Fruit fly (Drosophila melanogaster): ENCODE measurements around the gene CG11656.

DNA sequence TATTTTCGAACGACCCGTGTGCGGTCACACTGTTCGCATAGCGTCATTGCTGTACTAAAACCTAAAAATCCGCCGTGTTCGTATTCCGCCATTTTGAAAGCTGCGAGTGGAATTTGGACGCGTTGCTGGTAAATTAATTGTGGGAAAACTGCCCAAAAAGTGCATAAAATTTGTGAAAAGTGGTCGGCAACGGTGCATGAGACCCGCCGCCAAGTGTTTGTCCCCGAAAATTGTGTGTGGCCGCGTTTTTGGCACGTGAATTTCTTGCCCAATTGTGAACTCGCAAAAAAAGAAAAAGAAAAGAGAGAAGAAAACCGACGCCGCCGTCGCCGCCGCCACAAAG lies 1.9 kb downstream of the CG11656 start, which contains the start of gene CtBP:
- TF ChIP-seq CG14710 (tag; optimal IDR thresholded peaks at IDR 0.05) = peak; percentile 14
- TF ChIP-seq gcm2 (GFP tag; optimal IDR thresholded peaks at IDR 0.05) = no peak

Measured in whole organism, embryonic.